Fruit fly (Drosophila melanogaster) whole organism, wandering third instar larva: ENCODE data around the gene Ip259.

Source experiments
- Abd-B ChIP-seq: fragments of >200 bp; optimal IDR thresholded peaks from 2 replicates; lab custom pipeline; 2017; ENCODE audit warnings: missing biosample characterization, missing genetic modification characterization
- CG32264 ChIP-seq: fragments of 200-800 bp; sonication (Bioruptor generic); optimal IDR thresholded peaks from 2 replicates; lab custom pipeline; 2016; ENCODE audit warnings: missing biosample characterization, missing genetic modification characterization
- CG9705 ChIP-seq: fragments of 200-800 bp; sonication (Bioruptor generic); optimal IDR thresholded peaks from 2 replicates; lab custom pipeline; 2018; ENCODE audit warnings: missing biosample characterization, mild to moderate bottlenecking, missing genetic modification characterization
- CrebA ChIP-seq: fragments of 200-800 bp; sonication (Bioruptor generic); optimal IDR thresholded peaks from 2 replicates; lab custom pipeline; 2016; ENCODE audit warnings: missing biosample characterization, mild to moderate bottlenecking, missing genetic modification characterization, borderline replicate concordance
- Dfd ChIP-seq: fragments of >200 bp; optimal IDR thresholded peaks from 2 replicates; lab custom pipeline; 2017; ENCODE audit warnings: missing biosample characterization, missing genetic modification characterization
- Dif ChIP-seq: fragments of 200-275, 200-300 bp; sonication (Bioruptor generic); optimal IDR thresholded peaks from 2 replicates; lab custom pipeline; 2018; ENCODE audit warnings: missing biosample characterization, missing genetic modification characterization; ENCODE audit not compliant: partially characterized antibody
- GATAd ChIP-seq: sonication (Bioruptor generic); optimal IDR thresholded peaks from 2 replicates; lab custom pipeline; 2016; ENCODE audit warnings: missing biosample characterization, missing genetic modification characterization
- HLH106 ChIP-seq: fragments of 200-800 bp; optimal IDR thresholded peaks from 3 replicates; lab custom pipeline; 2019; ENCODE audit warnings: missing biosample characterization, mild to moderate bottlenecking, missing genetic modification characterization, moderate library complexity
- Hnf4 ChIP-seq: fragments of 200-800 bp; sonication (Bioruptor generic); optimal IDR thresholded peaks from 2 replicates; lab custom pipeline; 2016; ENCODE audit warnings: missing biosample characterization, mild to moderate bottlenecking, missing genetic modification characterization
- Hr78 ChIP-seq: fragments of >200 bp; optimal IDR thresholded peaks from 2 replicates; lab custom pipeline; 2017; ENCODE audit warnings: missing biosample characterization, missing genetic modification characterization
- Hr83 ChIP-seq: fragments of 200-300 bp; sonication (Bioruptor generic); optimal IDR thresholded peaks from 2 replicates; lab custom pipeline; 2016; ENCODE audit warnings: missing biosample characterization, mild to moderate bottlenecking, missing genetic modification characterization, moderate library complexity; ENCODE audit not compliant: poor library complexity, severe bottlenecking
- Jra ChIP-seq: sonication (Bioruptor generic); optimal IDR thresholded peaks from 2 replicates; lab custom pipeline; 2016; ENCODE audit warnings: missing biosample characterization, missing genetic modification characterization
- Mio ChIP-seq: sonication (Bioruptor generic); optimal IDR thresholded peaks from 2 replicates; lab custom pipeline; 2016; ENCODE audit warnings: missing biosample characterization, missing genetic modification characterization
- Myc ChIP-seq: fragments of >200 bp; optimal IDR thresholded peaks from 2 replicates; lab custom pipeline; 2017
- N ChIP-seq: fragments of >200 bp; optimal IDR thresholded peaks from 2 replicates; lab custom pipeline; 2018; ENCODE audit warnings: missing biosample characterization, missing external identifiers, missing genetic modification characterization
- OdsH ChIP-seq: fragments of 200-800 bp; sonication (Bioruptor generic); optimal IDR thresholded peaks from 2 replicates; lab custom pipeline; 2016; ENCODE audit warnings: missing biosample characterization, mild to moderate bottlenecking, missing genetic modification characterization
- Rel ChIP-seq, 2 experiments: fragments of 200-800 bp; sonication (Bioruptor generic) in 1 of 2; optimal IDR thresholded peaks; 2 replicates in 1 of 2; 3 replicates in 1 of 2; lab custom pipeline; 2016 to 2019; ENCODE audit warnings: mild to moderate bottlenecking in 2 of 2, missing biosample characterization in 2 of 2, missing genetic modification characterization in 2 of 2, moderate library complexity in 1 of 2
- Sp1 ChIP-seq: fragments of 200-800 bp; sonication (Bioruptor generic); optimal IDR thresholded peaks from 3 replicates; lab custom pipeline; 2019; ENCODE audit warnings: missing biosample characterization, mild to moderate bottlenecking, missing genetic modification characterization, moderate library complexity
- Vsx2 ChIP-seq: fragments of 200-300, 225-300 bp; sonication (Bioruptor generic); optimal IDR thresholded peaks from 2 replicates; lab custom pipeline; 2018; ENCODE audit warnings: missing biosample characterization, missing genetic modification characterization; ENCODE audit not compliant: partially characterized antibody
- br ChIP-seq: fragments of 200-800 bp; sonication (Bioruptor generic); optimal IDR thresholded peaks from 2 replicates; lab custom pipeline; 2016; ENCODE audit warnings: missing biosample characterization, missing genetic modification characterization
- brk ChIP-seq: fragments of 200-800 bp; sonication (Bioruptor generic); optimal IDR thresholded peaks from 2 replicates; lab custom pipeline; 2016; ENCODE audit warnings: missing biosample characterization, mild to moderate bottlenecking, missing genetic modification characterization
- dl ChIP-seq, 2 experiments: fragments of 175-275, 200-275 bp in 1 of 2; fragments of 200-275 bp in 1 of 2; sonication (Bioruptor generic); optimal IDR thresholded peaks; lab custom pipeline; 2018; ENCODE audit warnings: mild to moderate bottlenecking in 2 of 2, missing biosample characterization in 2 of 2, missing genetic modification characterization in 2 of 2, moderate library complexity in 2 of 2; ENCODE audit not compliant: partially characterized antibody in 2 of 2, insufficient read depth in 1 of 2
- dmrt93B ChIP-seq: fragments of 200-800 bp; sonication (Bioruptor generic); optimal IDR thresholded peaks from 2 replicates; lab custom pipeline; 2018; ENCODE audit warnings: missing biosample characterization, mild to moderate bottlenecking, missing genetic modification characterization
- dsf ChIP-seq: sonication (Bioruptor generic); optimal IDR thresholded peaks from 2 replicates; lab custom pipeline; 2016; ENCODE audit warnings: missing biosample characterization, missing genetic modification characterization, borderline replicate concordance
- ey ChIP-seq: fragments of 200-800 bp; sonication (Bioruptor generic); optimal IDR thresholded peaks from 2 replicates; lab custom pipeline; 2016; ENCODE audit warnings: missing biosample characterization, missing genetic modification characterization
- foxo ChIP-seq, 2 experiments: fragments of 200-800 bp; sonication (Bioruptor generic); optimal IDR thresholded peaks; 2 replicates in 1 of 2; 3 replicates in 1 of 2; lab custom pipeline; 2016 to 2017; ENCODE audit warnings: missing biosample characterization in 2 of 2, missing genetic modification characterization in 2 of 2
- fru ChIP-seq: fragments of 200-800 bp; sonication (Bioruptor generic); optimal IDR thresholded peaks from 3 replicates; lab custom pipeline; 2016; ENCODE audit warnings: missing biosample characterization, mild to moderate bottlenecking, missing genetic modification characterization
- h ChIP-seq: fragments of 200-800 bp; sonication (Bioruptor generic); optimal IDR thresholded peaks from 3 replicates; lab custom pipeline; 2016; ENCODE audit warnings: missing biosample characterization, mild to moderate bottlenecking, missing genetic modification characterization
- jim ChIP-seq: fragments of 175-275, 200-325 bp; sonication (Bioruptor generic); optimal IDR thresholded peaks from 2 replicates; lab custom pipeline; 2016; ENCODE audit warnings: missing biosample characterization, mild to moderate bottlenecking, missing genetic modification characterization
- lola ChIP-seq: fragments of >200 bp; optimal IDR thresholded peaks from 2 replicates; lab custom pipeline; 2017; ENCODE audit warnings: missing biosample characterization, missing genetic modification characterization
- pan ChIP-seq: fragments of >200 bp; optimal IDR thresholded peaks from 2 replicates; lab custom pipeline; 2017
- psq ChIP-seq: fragments of 200-800 bp; sonication (Bioruptor generic); optimal IDR thresholded peaks from 3 replicates; lab custom pipeline; 2017; ENCODE audit warnings: missing biosample characterization, mild to moderate bottlenecking, missing genetic modification characterization, moderate library complexity
- rgr ChIP-seq: fragments of 200-800 bp; sonication (Bioruptor generic); optimal IDR thresholded peaks from 3 replicates; lab custom pipeline; 2016; ENCODE audit warnings: missing biosample characterization, mild to moderate bottlenecking, missing genetic modification characterization
- sage ChIP-seq: fragments of 200-800 bp; sonication (Bioruptor generic); optimal IDR thresholded peaks from 2 replicates; lab custom pipeline; 2016; ENCODE audit warnings: missing biosample characterization, mild to moderate bottlenecking, missing genetic modification characterization
- sv ChIP-seq: fragments of 200-800 bp; sonication (Bioruptor generic); optimal IDR thresholded peaks from 3 replicates; lab custom pipeline; 2016; ENCODE audit warnings: missing biosample characterization, missing genetic modification characterization
- tai ChIP-seq: sonication (Bioruptor generic); optimal IDR thresholded peaks from 2 replicates; lab custom pipeline; 2016; ENCODE audit warnings: missing biosample characterization, missing genetic modification characterization
- usp ChIP-seq: fragments of >200 bp; optimal IDR thresholded peaks from 2 replicates; lab custom pipeline; 2017; ENCODE audit warnings: missing biosample characterization, missing genetic modification characterization
- woc ChIP-seq: sonication (Bioruptor generic); optimal IDR thresholded peaks from 2 replicates; lab custom pipeline; 2016; ENCODE audit warnings: missing biosample characterization, mild to moderate bottlenecking, missing genetic modification characterization

The Ip259 gene

DNA sequence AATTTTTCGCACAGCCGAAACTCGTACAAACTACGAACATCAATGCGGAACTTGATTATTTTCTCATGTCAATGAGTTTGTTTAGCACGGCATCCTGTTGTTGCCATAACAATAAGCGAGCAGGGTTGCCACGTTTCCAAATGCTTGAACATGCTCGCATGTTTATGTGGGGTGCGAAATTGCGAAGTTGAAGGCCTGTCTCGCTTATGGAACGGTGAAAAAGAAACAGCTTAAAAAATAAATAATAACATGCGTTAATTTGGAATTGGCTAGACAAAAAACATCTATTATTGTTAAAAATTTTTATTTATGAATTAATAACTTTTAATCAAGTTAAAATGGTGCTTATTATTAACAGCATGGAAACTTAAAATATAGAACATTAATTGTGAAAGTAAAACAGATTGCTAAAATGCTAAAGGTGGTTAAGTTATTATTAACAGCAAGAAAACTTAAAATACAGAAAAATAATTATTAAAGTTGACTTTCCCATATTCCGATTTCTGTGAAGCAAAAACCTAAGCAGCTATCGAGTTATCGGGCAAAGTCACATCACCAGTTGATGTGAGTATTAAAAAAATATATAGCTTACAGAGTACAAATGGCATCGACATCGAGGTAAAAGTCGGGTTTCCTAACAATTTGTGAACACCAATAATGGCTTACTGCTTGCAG lies 22.8 kb downstream of the Ip259 start, which contains the start of the genes Bug22 and TfIIB:
Bug22 (minus strand) TSS at position 117 of the 675 bp plus-strand sequence.
TfIIB (plus strand) TSS at position 537 of the 675 bp plus-strand sequence.
- peak; percentile 69 for TF ChIP-seq OdsH (GFP tag; lab: Kevin White, UChicago)
- no peak for TF ChIP-seq Vsx2 (GFP tag; lab: Kevin White, UChicago)
- no peak for TF ChIP-seq Dif (GFP tag; lab: Kevin White, UChicago)
- no peak for TF ChIP-seq Hr78 (GFP tag; lab: Kevin White, UChicago)
- TF ChIP-seq dmrt93B (GFP tag; lab: Kevin White, UChicago): no peak
- TF ChIP-seq CG32264 (GFP tag; lab: Kevin White, UChicago): no peak
- no peak for TF ChIP-seq N (GFP tag; lab: Kevin White, UChicago)
- no peak for TF ChIP-seq brk (GFP tag; lab: Kevin White, UChicago)
- TF ChIP-seq br: no peak
- no peak for TF ChIP-seq pan
- TF ChIP-seq ey (GFP tag; lab: Kevin White, UChicago): peak; percentile 70
- TF ChIP-seq woc (GFP tag; lab: Kevin White, UChicago): peak; percentile 86
- TF ChIP-seq Hr83 (GFP tag; lab: Kevin White, UChicago): peak; percentile 94
- TF ChIP-seq CrebA (GFP tag; lab: Kevin White, UChicago): no peak
- no peak for TF ChIP-seq sage (GFP tag; lab: Kevin White, UChicago)
- no peak for TF ChIP-seq Abd-B (GFP tag; lab: Kevin White, UChicago)
- no peak for TF ChIP-seq foxo (GFP tag; optimal IDR thresholded peaks at IDR 0.05; lab: Kevin White, UChicago)
- TF ChIP-seq jim (GFP tag; lab: Kevin White, UChicago): peak; percentile 13
- no peak for TF ChIP-seq Rel (GFP tag; optimal IDR thresholded peaks at IDR 0.05; lab: Kevin White, UChicago)
- TF ChIP-seq Rel (tag; optimal IDR thresholded peaks at IDR 0.05; lab: Kevin White, UChicago): no peak
- TF ChIP-seq fru (GFP tag; lab: Kevin White, UChicago): no peak
- TF ChIP-seq Mio (GFP tag; lab: Kevin White, UChicago): no peak
- peak; percentile 66 for TF ChIP-seq Jra (GFP tag; lab: Kevin White, UChicago)
- TF ChIP-seq dl (GFP tag; optimal IDR thresholded peaks at IDR 0.05; lab: Kevin White, UChicago; ENCODE audit: insufficient read depth in 1 of 2, partially characterized antibody in 2 of 2): no peak
- TF ChIP-seq psq (GFP tag; lab: Kevin White, UChicago): peak; percentile 62
- TF ChIP-seq HLH106 (tag; lab: Kevin White, UChicago): peak; percentile 65
- no peak for TF ChIP-seq tai (GFP tag; lab: Kevin White, UChicago)
- peak; percentile 60 for TF ChIP-seq CG9705 (GFP tag; lab: Kevin White, UChicago)
- peak; percentile 79 for TF ChIP-seq Hnf4 (GFP tag; lab: Kevin White, UChicago)
- TF ChIP-seq GATAd (GFP tag; lab: Kevin White, UChicago): no peak
- no peak for TF ChIP-seq Dfd (GFP tag; lab: Kevin White, UChicago)
- TF ChIP-seq usp: no peak
- peak; percentile 63 for TF ChIP-seq sv (GFP tag; lab: Kevin White, UChicago)
- TF ChIP-seq Sp1 (GFP tag; lab: Kevin White, UChicago): no peak
- no peak for TF ChIP-seq lola (GFP tag; lab: Kevin White, UChicago)
- peak; percentile 72 for TF ChIP-seq rgr (GFP tag; lab: Kevin White, UChicago)
- TF ChIP-seq dsf: peak; percentile 50
- no peak for TF ChIP-seq h
- TF ChIP-seq Myc (lab: Kevin White, UChicago): no peak

DNA sequence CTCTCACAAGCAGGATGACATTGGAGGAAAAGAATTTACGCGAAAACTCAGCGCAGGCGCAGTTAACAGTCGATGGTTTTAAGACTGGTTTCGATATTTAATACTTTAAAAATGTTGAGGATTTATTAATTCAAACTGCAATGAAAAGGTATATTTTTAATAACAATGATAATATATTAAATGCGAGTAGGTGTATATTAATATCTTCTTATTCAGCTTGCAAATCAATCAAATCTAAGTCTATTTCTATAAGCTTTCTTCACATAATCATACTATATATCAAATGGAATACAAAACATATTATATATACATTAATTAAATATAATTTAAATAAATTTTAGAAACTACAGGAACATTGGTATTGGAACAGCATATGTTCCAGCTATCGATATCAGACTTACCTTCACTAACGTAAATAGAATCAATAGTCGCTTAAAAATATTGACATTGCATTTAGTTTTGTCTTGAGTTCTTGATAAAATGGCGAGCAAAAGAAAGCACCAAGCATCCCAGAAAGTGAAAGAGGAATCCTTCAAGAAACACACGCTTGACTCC lies 27.5 kb downstream of the Ip259 start, which contains the start of the genes TBC1D16 and holn1:
TBC1D16 (minus strand) TSS at position 51 of the 555 bp plus-strand sequence.
holn1 (plus strand) TSS at position 390 of the 555 bp plus-strand sequence.
- TF ChIP-seq foxo (GFP tag; optimal IDR thresholded peaks at IDR 0.05; lab: Kevin White, UChicago) (no peak), Dfd (GFP tag; lab: Kevin White, UChicago) (no peak)
- TF ChIP-seq, all 38 proteins: peak for 0
